Fruit fly (Drosophila melanogaster) whole organism, embryonic: ENCODE measurements around the gene Sgp.

Experiments used
- Aef1 ChIP-seq: fragments of 200-800 bp; sonication (Bioruptor generic); IDR thresholded peaks from 3 replicates; pipeline ENCODE4 v1.3.6; 2022; ENCODE audit warnings: missing biosample characterization, missing genetic modification characterization
- Asciz ChIP-seq: fragments of 200-800 bp; sonication (Bioruptor generic); optimal IDR thresholded peaks from 2 replicates; lab custom pipeline; 2017; ENCODE audit warnings: missing biosample characterization, mild to moderate bottlenecking, missing genetic modification characterization, missing genetic modification reagents
- CG10431 ChIP-seq: fragments of 200-800 bp; sonication (Bioruptor generic); optimal IDR thresholded peaks from 3 replicates; lab custom pipeline; 2018; ENCODE audit warnings: missing biosample characterization, mild to moderate bottlenecking, missing genetic modification characterization
- CG12659 ChIP-seq: fragments of 200-800 bp; sonication (Bioruptor generic); optimal IDR thresholded peaks from 3 replicates; lab custom pipeline; 2017; ENCODE audit warnings: mild to moderate bottlenecking, missing biosample characterization, missing genetic modification reagents, missing genetic modification characterization
- CG13424 ChIP-seq: fragments of 200-800 bp; sonication (Bioruptor generic); optimal IDR thresholded peaks from 2 replicates; lab custom pipeline; 2019; ENCODE audit warnings: missing biosample characterization, mild to moderate bottlenecking, missing genetic modification characterization, moderate library complexity
- CG14860 ChIP-seq: fragments of 200-800 bp; sonication (Bioruptor generic); IDR thresholded peaks from 3 replicates; pipeline ENCODE4 v1.3.6; 2022; ENCODE audit warnings: missing biosample characterization, missing genetic modification characterization; ENCODE audit not compliant: partially characterized antibody
- CG16813 ChIP-seq: fragments of 200-800 bp; sonication (Bioruptor generic); IDR thresholded peaks from 3 replicates; pipeline ENCODE4 v1.3.6; 2022; ENCODE audit warnings: missing biosample characterization, missing genetic modification characterization; ENCODE audit not compliant: partially characterized antibody
- CG16815 ChIP-seq: fragments of 200-800 bp; sonication (Bioruptor generic); optimal IDR thresholded peaks from 3 replicates; lab custom pipeline; 2017; ENCODE audit warnings: missing biosample characterization, mild to moderate bottlenecking, missing genetic modification characterization
- CG32767 ChIP-seq: fragments of 200-800 bp; sonication (Bioruptor generic); IDR thresholded peaks from 2 replicates; pipeline ENCODE4 v1.3.6; 2022; ENCODE audit warnings: missing biosample characterization, missing genetic modification characterization
- CG3281 ChIP-seq: fragments of 200-800 bp; sonication (Bioruptor generic); optimal IDR thresholded peaks from 3 replicates; lab custom pipeline; 2017; ENCODE audit warnings: missing biosample characterization, mild to moderate bottlenecking, missing genetic modification characterization
- CG4424 ChIP-seq: fragments of 200-800 bp; sonication (Bioruptor generic); optimal IDR thresholded peaks from 3 replicates; lab custom pipeline; 2016; ENCODE audit warnings: missing biosample characterization, missing genetic modification characterization
- CG7357 ChIP-seq: fragments of 200-800 bp; sonication (Bioruptor generic); IDR thresholded peaks from 3 replicates; pipeline ENCODE4 v1.3.6; 2022; ENCODE audit warnings: missing biosample characterization, missing genetic modification characterization
- CG7963 ChIP-seq: fragments of 200-800 bp; sonication (Bioruptor generic); IDR thresholded peaks from 3 replicates; pipeline ENCODE4 v1.3.6; 2022; ENCODE audit warnings: missing biosample characterization, missing genetic modification characterization; ENCODE audit not compliant: partially characterized antibody
- CG8478 ChIP-seq: fragments of >200 bp; optimal IDR thresholded peaks from 2 replicates; lab custom pipeline; 2018
- CrebB ChIP-seq: fragments of 200-800 bp; sonication (Bioruptor generic); optimal IDR thresholded peaks from 3 replicates; lab custom pipeline; 2018; ENCODE audit warnings: missing biosample characterization, mild to moderate bottlenecking, missing genetic modification characterization
- ERR ChIP-seq: fragments of 200-800 bp; sonication (Bioruptor generic); optimal IDR thresholded peaks from 2 replicates; lab custom pipeline; 2016; ENCODE audit warnings: missing biosample characterization, missing genetic modification characterization
- H15 ChIP-seq: fragments of 200-800 bp; sonication (Bioruptor generic); IDR thresholded peaks from 3 replicates; pipeline ENCODE4 v1.3.6; 2022; ENCODE audit warnings: missing biosample characterization, missing genetic modification characterization
- Hand ChIP-seq: fragments of 200-800 bp; sonication (Bioruptor generic); optimal IDR thresholded peaks from 2 replicates; lab custom pipeline; 2017; ENCODE audit warnings: mild to moderate bottlenecking, missing biosample characterization, missing genetic modification reagents, missing genetic modification characterization
- Kr ChIP-seq: fragments of 200-800 bp; sonication (Bioruptor generic); optimal IDR thresholded peaks from 2 replicates; lab custom pipeline; 2017; ENCODE audit warnings: missing biosample characterization, mild to moderate bottlenecking, missing genetic modification characterization
- Mes4 ChIP-seq: fragments of 200-800 bp; sonication (Bioruptor generic); optimal IDR thresholded peaks from 2 replicates; lab custom pipeline; 2016; ENCODE audit warnings: missing biosample characterization, missing genetic modification characterization
- Ravus ChIP-seq: fragments of 200-800 bp; sonication (Bioruptor generic); IDR thresholded peaks from 2 replicates; pipeline ENCODE4 v1.3.6; 2022; ENCODE audit warnings: missing biosample characterization, missing genetic modification characterization
- Sry-β ChIP-seq: fragments of 200-800 bp; sonication (Bioruptor generic); optimal IDR thresholded peaks from 2 replicates; lab custom pipeline; 2018; ENCODE audit warnings: missing biosample characterization, mild to moderate bottlenecking, missing genetic modification characterization, moderate library complexity
- ap ChIP-seq: fragments of 200-800 bp; sonication (Bioruptor generic); IDR thresholded peaks from 2 replicates; pipeline ENCODE4 v1.3.6; 2022; ENCODE audit warnings: missing biosample characterization, missing genetic modification characterization
- ara ChIP-seq: fragments of 200-800 bp; sonication (Bioruptor generic); IDR thresholded peaks from 2 replicates; pipeline ENCODE4 v1.3.6; 2022; ENCODE audit warnings: missing biosample characterization, missing genetic modification characterization
- bigmax ChIP-seq: fragments of 200-800 bp; sonication (Bioruptor generic); optimal IDR thresholded peaks from 2 replicates; lab custom pipeline; 2018; ENCODE audit warnings: missing biosample characterization, mild to moderate bottlenecking, missing genetic modification characterization
- bsh ChIP-seq, 2 experiments: fragments of 200-800 bp; sonication (Bioruptor generic); optimal IDR thresholded peaks; 2 replicates each; lab custom pipeline; 2017 to 2018; ENCODE audit warnings: mild to moderate bottlenecking in 2 of 2, missing biosample characterization in 2 of 2, missing genetic modification characterization in 2 of 2, moderate library complexity in 1 of 2
- chn ChIP-seq: fragments of 200-800 bp; sonication (Bioruptor generic); optimal IDR thresholded peaks from 2 replicates; lab custom pipeline; 2016; ENCODE audit warnings: missing biosample characterization, missing genetic modification characterization
- croc ChIP-seq: fragments of 200-800 bp; sonication (Bioruptor generic); conservative IDR thresholded peaks from 3 replicates; pipeline ENCODE4 v1.3.6; 2022; ENCODE audit warnings: missing biosample characterization, missing genetic modification characterization
- da ChIP-seq: fragments of 200-800 bp; sonication (Bioruptor generic); optimal IDR thresholded peaks from 2 replicates; lab custom pipeline; 2016; ENCODE audit warnings: missing biosample characterization, missing genetic modification characterization
- dati ChIP-seq: fragments of 200-800 bp; sonication (Bioruptor generic); IDR thresholded peaks from 2 replicates; pipeline ENCODE4 v1.3.6; 2022; ENCODE audit warnings: missing biosample characterization, missing genetic modification characterization
- en ChIP-seq: fragments of 200-800 bp; sonication (Bioruptor generic); optimal IDR thresholded peaks from 2 replicates; lab custom pipeline; 2016; ENCODE audit warnings: missing biosample characterization, missing genetic modification characterization
- fd64A ChIP-seq: fragments of 200-800 bp; sonication (Bioruptor generic); optimal IDR thresholded peaks from 3 replicates; lab custom pipeline; 2018; ENCODE audit warnings: missing biosample characterization, mild to moderate bottlenecking, missing genetic modification characterization
- gcm2 ChIP-seq: fragments of 200-800 bp; sonication (Bioruptor generic); optimal IDR thresholded peaks from 2 replicates; lab custom pipeline; 2016; ENCODE audit warnings: missing biosample characterization, missing genetic modification characterization
- hkb ChIP-seq, 2 experiments: fragments of 200-800 bp in 1 of 2; fragments of >200 bp in 1 of 2; sonication (Bioruptor generic) in 1 of 2; IDR thresholded peaks in 1 of 2; optimal IDR thresholded peaks in 1 of 2; 2 replicates each; pipeline versions ENCODE4 v1.3.6 to Lab custom; 2017 to 2022; ENCODE audit warnings: missing biosample characterization in 1 of 2, missing genetic modification characterization in 1 of 2
- jing ChIP-seq: fragments of 200-800 bp; sonication (Bioruptor generic); optimal IDR thresholded peaks from 2 replicates; lab custom pipeline; 2018; ENCODE audit warnings: missing biosample characterization, mild to moderate bottlenecking, missing genetic modification characterization
- maf-S ChIP-seq: fragments of 200-800 bp; sonication (Bioruptor generic); optimal IDR thresholded peaks from 2 replicates; lab custom pipeline; 2016; ENCODE audit warnings: missing biosample characterization, missing genetic modification characterization
- nerfin-1 ChIP-seq: fragments of 200-800 bp; sonication (Bioruptor generic); optimal IDR thresholded peaks from 3 replicates; lab custom pipeline; 2019; ENCODE audit warnings: missing biosample characterization, mild to moderate bottlenecking, missing genetic modification characterization, moderate library complexity
- nom ChIP-seq: fragments of 200-800 bp; sonication (Bioruptor generic); optimal IDR thresholded peaks from 2 replicates; lab custom pipeline; 2017; ENCODE audit warnings: missing biosample characterization, missing genetic modification characterization, mild to moderate bottlenecking, moderate library complexity, missing genetic modification reagents
- row ChIP-seq: fragments of 200-800 bp; sonication (Bioruptor generic); IDR thresholded peaks from 3 replicates; pipeline ENCODE4 v1.3.6; 2022; ENCODE audit warnings: missing biosample characterization, missing genetic modification characterization
- sd ChIP-seq: fragments of 200-800 bp; sonication (Bioruptor generic); optimal IDR thresholded peaks from 3 replicates; lab custom pipeline; 2018; ENCODE audit warnings: missing biosample characterization, mild to moderate bottlenecking, missing genetic modification characterization, moderate library complexity
- shn ChIP-seq: fragments of 200-800 bp; sonication (Bioruptor generic); optimal IDR thresholded peaks from 3 replicates; lab custom pipeline; 2016; ENCODE audit warnings: missing biosample characterization, missing genetic modification characterization
- sisA ChIP-seq: fragments of 200-800 bp; sonication (Bioruptor generic); IDR thresholded peaks from 2 replicates; pipeline ENCODE4 v1.3.6; 2022; ENCODE audit warnings: missing biosample characterization, missing genetic modification characterization
- slbo ChIP-seq: fragments of 200-800 bp; sonication (Bioruptor generic); IDR thresholded peaks from 2 replicates; pipeline ENCODE4 v1.3.6; 2022; ENCODE audit warnings: missing biosample characterization, missing genetic modification characterization
- stwl ChIP-seq: fragments of 200-800 bp; sonication (Bioruptor generic); optimal IDR thresholded peaks from 3 replicates; lab custom pipeline; 2018; ENCODE audit warnings: missing biosample characterization, mild to moderate bottlenecking, missing genetic modification characterization, moderate library complexity
- sug ChIP-seq: fragments of 200-800 bp; optimal IDR thresholded peaks from 2 replicates; lab custom pipeline; 2019; ENCODE audit warnings: missing biosample characterization, mild to moderate bottlenecking, missing genetic modification characterization, moderate library complexity
- tap ChIP-seq: fragments of 200-800 bp; optimal IDR thresholded peaks from 3 replicates; lab custom pipeline; 2019; ENCODE audit warnings: missing biosample characterization, mild to moderate bottlenecking, missing genetic modification characterization, moderate library complexity
- trem ChIP-seq: fragments of 200-800 bp; optimal IDR thresholded peaks from 3 replicates; lab custom pipeline; 2019; ENCODE audit warnings: missing biosample characterization, mild to moderate bottlenecking, missing genetic modification characterization, moderate library complexity
- trh ChIP-seq: fragments of 200-800 bp; sonication (Bioruptor generic); optimal IDR thresholded peaks from 2 replicates; lab custom pipeline; 2016; ENCODE audit warnings: missing biosample characterization, missing genetic modification characterization
- vfl ChIP-seq: fragments of 200-800 bp; sonication (Bioruptor generic); optimal IDR thresholded peaks from 2 replicates; lab custom pipeline; 2016; ENCODE audit warnings: missing biosample characterization, missing genetic modification characterization
- wek ChIP-seq: fragments of 200-800 bp; sonication (Bioruptor generic); optimal IDR thresholded peaks from 3 replicates; lab custom pipeline; 2018; ENCODE audit warnings: missing biosample characterization, mild to moderate bottlenecking, missing genetic modification characterization, moderate library complexity
- zfh1 ChIP-seq: fragments of 200-800 bp; sonication (Bioruptor generic); IDR thresholded peaks from 3 replicates; pipeline ENCODE4 v1.3.6; 2022; ENCODE audit warnings: missing biosample characterization, missing genetic modification characterization

Gene Sgp

DNA sequence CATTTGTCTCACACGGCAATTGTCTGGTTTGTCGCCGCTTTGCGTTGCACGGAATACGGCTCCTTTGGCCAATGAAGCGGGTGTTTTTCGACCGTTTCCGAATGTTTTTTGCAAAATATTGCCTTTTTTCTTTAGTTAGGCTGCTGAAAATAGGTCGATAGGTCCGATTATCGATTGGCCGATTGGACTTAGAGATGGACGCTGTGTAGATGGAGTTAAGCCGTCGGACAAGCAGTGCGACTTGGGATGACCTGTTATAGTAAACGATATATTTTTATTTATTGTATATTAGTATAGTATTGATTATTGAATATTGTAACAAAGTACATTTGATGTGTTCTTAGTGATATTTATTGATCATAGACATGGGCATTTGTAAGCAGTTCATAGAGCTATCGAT, 8.8 kb downstream of the Sgp start, which contains the start of the genes lmgA and lmgB (continued):
- peak; percentile 79 for TF ChIP-seq trem (tag; lab: Kevin White, UChicago)
- TF ChIP-seq Asciz (GFP tag; lab: Kevin White, UChicago): no peak
- no peak for TF ChIP-seq Hand (GFP tag; lab: Kevin White, UChicago)
- no peak for TF ChIP-seq ERR
- TF ChIP-seq CG12659: peak; percentile 66
- TF ChIP-seq CG32767 (GFP tag; lab: Robert Waterston, UW): no peak
- TF ChIP-seq nerfin-1 (tag; lab: Kevin White, UChicago): peak; percentile 6
- no peak for TF ChIP-seq ara (GFP tag; lab: Robert Waterston, UW)
- TF ChIP-seq chn: peak; percentile 36
- peak; percentile 87 for TF ChIP-seq CG7963 (GFP tag; lab: Robert Waterston, UW)
- TF ChIP-seq da (GFP tag; lab: Kevin White, UChicago): no peak
- TF ChIP-seq CG3281 (GFP tag; lab: Kevin White, UChicago): no peak
- peak; percentile 92 for TF ChIP-seq CG16813
- TF ChIP-seq tap (tag; lab: Kevin White, UChicago): no peak
- no peak for TF ChIP-seq bigmax (GFP tag; lab: Kevin White, UChicago)
- TF ChIP-seq jing (GFP tag; lab: Kevin White, UChicago): no peak
- peak; percentile 4 for TF ChIP-seq maf-S (GFP tag; lab: Kevin White, UChicago)
- no peak for TF ChIP-seq ap (GFP tag; lab: Robert Waterston, UW)
- peak; percentile 24; the same call in 1 of the 3 replicates for TF ChIP-seq H15 (GFP tag; lab: Robert Waterston, UW)
- TF ChIP-seq CG8478: no peak
- peak; percentile 16 for TF ChIP-seq shn (GFP tag; lab: Kevin White, UChicago)
- TF ChIP-seq hkb (optimal IDR thresholded peaks at IDR 0.05; lab: Kevin White, UChicago): no peak
- TF ChIP-seq hkb (GFP tag; IDR thresholded peaks at IDR 0.05; lab: Robert Waterston, UW): peak; percentile 30; the same call in 1 of the 2 replicates
- TF ChIP-seq zfh1: no peak
- no peak for TF ChIP-seq sd (tag; lab: Kevin White, UChicago)
- TF ChIP-seq wek (GFP tag; lab: Kevin White, UChicago): no peak
- no peak for TF ChIP-seq gcm2
- TF ChIP-seq sug (tag; lab: Kevin White, UChicago): no peak
- peak; percentile 61 for TF ChIP-seq row (GFP tag; lab: Robert Waterston, UW)
- no peak for TF ChIP-seq Sry-β (GFP tag; lab: Kevin White, UChicago)
- peak; percentile 45 for TF ChIP-seq CG13424
- TF ChIP-seq bsh (GFP tag; optimal IDR thresholded peaks at IDR 0.05; lab: Kevin White, UChicago): peak in 1 of 2 experiments; percentile 29
- TF ChIP-seq Kr: no peak
- TF ChIP-seq CG4424 (GFP tag; lab: Kevin White, UChicago): peak; percentile 66
- peak; percentile 88 for TF ChIP-seq stwl
- TF ChIP-seq fd64A (GFP tag; lab: Kevin White, UChicago): no peak
- TF ChIP-seq CrebB: no peak
- TF ChIP-seq nom (GFP tag; lab: Kevin White, UChicago): no peak
- TF ChIP-seq sisA (GFP tag; lab: Robert Waterston, UW): peak; percentile 55; the same call in 1 of the 2 replicates
- TF ChIP-seq Ravus: no peak
- TF ChIP-seq croc (GFP tag; lab: Robert Waterston, UW): no peak
- TF ChIP-seq CG14860 (GFP tag; lab: Robert Waterston, UW): peak; percentile 93
- no peak for TF ChIP-seq dati (GFP tag; lab: Robert Waterston, UW)
- TF ChIP-seq CG10431: no peak
- TF ChIP-seq slbo: peak; percentile 76
- no peak; the same call in 2 of the 3 replicates for TF ChIP-seq Aef1 (GFP tag; lab: Robert Waterston, UW)
- no peak for TF ChIP-seq Mes4 (GFP tag; lab: Kevin White, UChicago)
- peak; percentile 20 for TF ChIP-seq trh (GFP tag; lab: Kevin White, UChicago)
- no peak for TF ChIP-seq en
- TF ChIP-seq vfl (GFP tag; lab: Kevin White, UChicago): peak; percentile 57
- TF ChIP-seq CG7357 (GFP tag; lab: Robert Waterston, UW): no peak
- TF ChIP-seq CG16815: no peak
